Worm (Caenorhabditis elegans) whole organism, L4 larva: ENCODE results near the gene grl-2.
A peak's percentile ranks its signal among the peaks of the same experiment; 100 is the strongest.

ENCODE experiments used
- F26F4.8 ChIP-seq: fragments of 200-800 bp; sonication (Bioruptor generic); conservative IDR thresholded peaks from 2 replicates; pipeline ENCODE4 v1.3.6; 2022; ENCODE audit warnings: missing genetic modification characterization, missing compliant biosample characterization
- F44E2.7 ChIP-seq: fragments of 200-800 bp; sonication (Bioruptor generic); IDR thresholded peaks from 2 replicates; pipeline ENCODE4 v2.1.2; 2022; ENCODE audit warnings: missing genetic modification characterization, missing compliant biosample characterization
- F49E8.2 ChIP-seq: sonication (generic microtip); optimal IDR thresholded peaks from 2 replicates; lab custom pipeline; 2016; ENCODE audit warnings: missing compliant biosample characterization, mild to moderate bottlenecking, missing genetic modification characterization, borderline replicate concordance
- R02D3.7 ChIP-seq: fragments of 150-350 bp; sonication (generic microtip); optimal IDR thresholded peaks from 3 replicates; lab custom pipeline; 2014; ENCODE audit warnings: missing biosample characterization, missing genetic modification characterization
- T20F7.1 ChIP-seq: fragments of 200-800 bp; sonication (Bioruptor generic); optimal IDR thresholded peaks from 2 replicates; lab custom pipeline; 2018; ENCODE audit warnings: mild to moderate bottlenecking, missing genetic modification characterization, missing compliant biosample characterization
- Y48G9A.11 ChIP-seq: fragments of 200-800 bp; sonication (Bioruptor generic); IDR thresholded peaks from 2 replicates; pipeline ENCODE4 v1.3.6; 2022; ENCODE audit warnings: missing genetic modification reagents, missing genetic modification characterization, missing compliant biosample characterization
- Y75B8A.6 ChIP-seq: fragments of 200-800 bp; sonication (Bioruptor generic); IDR thresholded peaks from 2 replicates; pipeline ENCODE4 v1.3.6; 2022; ENCODE audit warnings: missing genetic modification reagents, missing genetic modification characterization, missing compliant biosample characterization
- ZK337.2 ChIP-seq: fragments of 200-800 bp; sonication (Bioruptor generic); IDR thresholded peaks from 2 replicates; pipeline ENCODE4 v1.3.6; 2022; ENCODE audit warnings: missing genetic modification reagents, missing genetic modification characterization, missing compliant biosample characterization
- ZK546.5 ChIP-seq, 2 experiments: sonication (generic microtip); optimal IDR thresholded peaks; 2 replicates each; lab custom pipeline; 2017; ENCODE audit warnings: missing biosample characterization in 2 of 2, missing genetic modification characterization in 2 of 2
- aha-1 ChIP-seq: fragments of 150-350 bp; peaks from one replicate; lab custom pipeline; 2014; ENCODE audit warnings: missing biosample characterization, missing genetic modification characterization
- attf-4 ChIP-seq: sonication (generic microtip); optimal IDR thresholded peaks from 3 replicates; lab custom pipeline; 2017; ENCODE audit warnings: missing biosample characterization, missing genetic modification characterization
- ceh-20 ChIP-seq: fragments of 200-800 bp; sonication (Bioruptor generic); IDR thresholded peaks from 2 replicates; pipeline ENCODE4 v1.3.6; 2022; ENCODE audit warnings: missing genetic modification reagents, missing genetic modification characterization, missing compliant biosample characterization
- ceh-44 ChIP-seq: fragments of 200-800 bp; sonication (Bioruptor generic); IDR thresholded peaks from 2 replicates; pipeline ENCODE4 v1.3.6; 2022; ENCODE audit warnings: missing genetic modification reagents, missing genetic modification characterization, missing compliant biosample characterization
- ces-1 ChIP-seq: fragments of 150-350 bp; sonication (generic microtip); optimal IDR thresholded peaks from 4 replicates; lab custom pipeline; 2014; ENCODE audit warnings: missing biosample characterization, missing genetic modification reagents, missing genetic modification characterization
- daf-16 ChIP-seq, 3 experiments: sonication (generic microtip); optimal IDR thresholded peaks; 2 replicates each; lab custom pipeline; 2016 to 2017; ENCODE audit warnings: missing genetic modification characterization in 3 of 3, missing genetic modification reagents in 3 of 3, mild to moderate bottlenecking in 2 of 3, missing compliant biosample characterization in 2 of 3, missing biosample characterization in 1 of 3, moderate library complexity in 1 of 3
- daf-19 ChIP-seq: fragments of 200-800 bp; sonication (Bioruptor generic); conservative IDR thresholded peaks from 2 replicates; pipeline ENCODE4 v1.3.6; 2022; ENCODE audit warnings: missing genetic modification characterization, missing compliant biosample characterization
- dmd-9 ChIP-seq: fragments of 200-800 bp; sonication (Bioruptor generic); IDR thresholded peaks from 2 replicates; pipeline ENCODE4 v1.3.6; 2022; ENCODE audit warnings: missing genetic modification reagents, missing genetic modification characterization, missing compliant biosample characterization
- duxl-1 ChIP-seq: sonication (generic microtip); optimal IDR thresholded peaks from 2 replicates; lab custom pipeline; 2016; ENCODE audit warnings: mild to moderate bottlenecking, missing genetic modification characterization, moderate library complexity, missing compliant biosample characterization; ENCODE audit not compliant: poor library complexity
- dve-1 ChIP-seq: sonication (generic microtip); optimal IDR thresholded peaks from 2 replicates; lab custom pipeline; 2017; ENCODE audit warnings: antibody characterized with exemption, mild to moderate bottlenecking, missing genetic modification characterization, missing compliant biosample characterization; ENCODE audit not compliant: insufficient read depth
- fos-1 ChIP-seq: fragments of 150-350 bp; optimal IDR thresholded peaks from 2 replicates; lab custom pipeline; 2014; ENCODE audit warnings: missing biosample characterization, missing genetic modification characterization
- hlh-11 ChIP-seq: fragments of 200-800 bp; sonication (Bioruptor generic); optimal IDR thresholded peaks from 2 replicates; lab custom pipeline; 2018; ENCODE audit warnings: mild to moderate bottlenecking, missing genetic modification characterization, missing compliant biosample characterization
- hlh-30 ChIP-seq: sonication (generic microtip); optimal IDR thresholded peaks from 2 replicates; lab custom pipeline; 2017; ENCODE audit warnings: antibody characterized with exemption, mild to moderate bottlenecking, missing genetic modification characterization, missing compliant biosample characterization; ENCODE audit not compliant: insufficient read depth
- lim-7 ChIP-seq: fragments of 200-800 bp; sonication (Bioruptor generic); IDR thresholded peaks from 2 replicates; pipeline ENCODE4 v1.3.6; 2022; ENCODE audit warnings: missing genetic modification characterization, missing compliant biosample characterization
- lin-13 ChIP-seq: fragments of 150-350 bp; optimal IDR thresholded peaks from 2 replicates; lab custom pipeline; 2014; ENCODE audit warnings: missing biosample characterization, missing genetic modification reagents, missing genetic modification characterization
- lin-15B ChIP-seq: fragments of 150-350 bp; sonication (generic microtip); optimal IDR thresholded peaks from 3 replicates; lab custom pipeline; 2014; ENCODE audit warnings: missing biosample characterization, missing genetic modification characterization
- lin-29 ChIP-seq: fragments of 200-800 bp; sonication (Bioruptor generic); IDR thresholded peaks from 2 replicates; pipeline ENCODE4 v1.3.6; 2022; ENCODE audit warnings: missing genetic modification reagents, missing genetic modification characterization, missing compliant biosample characterization
- lir-3 ChIP-seq: sonication (generic microtip); optimal IDR thresholded peaks from 2 replicates; lab custom pipeline; 2016; ENCODE audit warnings: mild to moderate bottlenecking, missing genetic modification characterization, missing compliant biosample characterization
- lsy-2 ChIP-seq, 2 experiments: fragments of 150-350 bp in 1 of 2; sonication (generic microtip) in 1 of 2; optimal IDR thresholded peaks; 2 replicates each; lab custom pipeline; 2014 to 2017; ENCODE audit warnings: missing biosample characterization in 2 of 2, missing genetic modification characterization in 2 of 2
- madf-9 ChIP-seq: fragments of 200-800 bp; sonication (Bioruptor generic); conservative IDR thresholded peaks from 2 replicates; pipeline ENCODE4 v1.3.6; 2022; ENCODE audit warnings: missing genetic modification reagents, missing genetic modification characterization, missing compliant biosample characterization
- mdl-1 ChIP-seq, 2 experiments: fragments of 150-350 bp in 1 of 2; sonication (generic microtip) in 1 of 2; optimal IDR thresholded peaks; 2 replicates each; lab custom pipeline; 2014 to 2017; ENCODE audit warnings: missing biosample characterization in 2 of 2, missing genetic modification characterization in 2 of 2
- mdt-29 ChIP-seq: fragments of 200-800 bp; sonication (Bioruptor generic); IDR thresholded peaks from 2 replicates; pipeline ENCODE4 v1.3.6; 2022; ENCODE audit warnings: missing genetic modification reagents, missing genetic modification characterization, missing compliant biosample characterization
- mes-2 ChIP-seq: sonication (generic microtip); optimal IDR thresholded peaks from 2 replicates; lab custom pipeline; 2016; ENCODE audit warnings: missing genotype, mild to moderate bottlenecking, missing genetic modification characterization, missing compliant biosample characterization; ENCODE audit not compliant: poor library complexity, severe bottlenecking
- nhr-10 ChIP-seq: fragments of 150-350 bp; optimal IDR thresholded peaks from 2 replicates; lab custom pipeline; 2014; ENCODE audit warnings: missing biosample characterization, missing genetic modification characterization
- nhr-102 ChIP-seq: sonication (generic microtip); optimal IDR thresholded peaks from 2 replicates; lab custom pipeline; 2016; ENCODE audit warnings: mild to moderate bottlenecking, missing genetic modification characterization, moderate library complexity, missing compliant biosample characterization
- nhr-11 ChIP-seq: fragments of 150-350 bp; optimal IDR thresholded peaks from 2 replicates; lab custom pipeline; 2014; ENCODE audit warnings: missing biosample characterization, missing genetic modification characterization
- nhr-28 ChIP-seq: fragments of 150-350 bp; optimal IDR thresholded peaks from 2 replicates; lab custom pipeline; 2014; ENCODE audit warnings: missing biosample characterization, missing genetic modification characterization
- nhr-42 ChIP-seq: fragments of 200-800 bp; sonication (Bioruptor generic); IDR thresholded peaks from 2 replicates; pipeline ENCODE4 v1.3.6; 2022; ENCODE audit warnings: missing genetic modification characterization, missing compliant biosample characterization
- nhr-6 ChIP-seq: fragments of 150-350 bp; optimal IDR thresholded peaks from 2 replicates; lab custom pipeline; 2014; ENCODE audit warnings: missing biosample characterization, missing genetic modification characterization
- php-3 ChIP-seq: fragments of 200-800 bp; sonication (Bioruptor generic); IDR thresholded peaks from 2 replicates; pipeline ENCODE4 v1.3.6; 2022; ENCODE audit warnings: missing genetic modification reagents, missing genetic modification characterization, missing compliant biosample characterization
- pqm-1 ChIP-seq: sonication (generic microtip); optimal IDR thresholded peaks from 2 replicates; lab custom pipeline; 2017; ENCODE audit warnings: missing biosample characterization, missing genetic modification characterization
- snpc-1.2 ChIP-seq: fragments of 200-800 bp; sonication (Bioruptor generic); IDR thresholded peaks from 2 replicates; pipeline ENCODE4 v1.3.6; 2022; ENCODE audit warnings: missing genetic modification reagents, missing genetic modification characterization, missing compliant biosample characterization
- snpc-4 ChIP-seq: fragments of 150-350 bp; optimal IDR thresholded peaks from 2 replicates; lab custom pipeline; 2014; ENCODE audit warnings: missing biosample characterization, missing genetic modification characterization
- spr-1 ChIP-seq: sonication (generic microtip); optimal IDR thresholded peaks from 2 replicates; lab custom pipeline; 2016; ENCODE audit warnings: mild to moderate bottlenecking, missing genetic modification characterization, missing compliant biosample characterization
- spr-3 ChIP-seq: fragments of 200-800 bp; sonication (Bioruptor generic); optimal IDR thresholded peaks from 2 replicates; lab custom pipeline; 2018; ENCODE audit warnings: mild to moderate bottlenecking, missing genetic modification characterization, missing compliant biosample characterization
- tag-97 ChIP-seq: fragments of 200-800 bp; sonication (Bioruptor generic); IDR thresholded peaks from 2 replicates; pipeline ENCODE4 v1.3.6; 2022; ENCODE audit warnings: missing genetic modification characterization, missing compliant biosample characterization
- tra-1 ChIP-seq: fragments of 200-800 bp; sonication (Bioruptor generic); IDR thresholded peaks from 2 replicates; pipeline ENCODE4 v1.3.6; 2022; ENCODE audit warnings: missing genetic modification reagents, missing genetic modification characterization, missing compliant biosample characterization
- unc-39 ChIP-seq: sonication (generic microtip); optimal IDR thresholded peaks from 2 replicates; lab custom pipeline; 2017; ENCODE audit warnings: missing biosample characterization, missing genetic modification characterization
- zip-11 ChIP-seq: fragments of 200-800 bp; sonication (Bioruptor generic); IDR thresholded peaks from 2 replicates; pipeline ENCODE4 v1.3.6; 2022; ENCODE audit warnings: missing genetic modification characterization, missing compliant biosample characterization
- zip-2 ChIP-seq: fragments of 150-350 bp; optimal IDR thresholded peaks from 2 replicates; lab custom pipeline; 2014; ENCODE audit warnings: missing biosample characterization, missing genetic modification characterization
- ztf-7 ChIP-seq: fragments of 150-350 bp; optimal IDR thresholded peaks from 2 replicates; lab custom pipeline; 2014; ENCODE audit warnings: missing biosample characterization, missing genetic modification characterization

Gene grl-2

ce11 chrV:12963192-12963591 lies 18.3 kb downstream of the grl-2 start, which contains the start of gene hrg-9:
hrg-9 (minus strand) TSS chrV:12963343.
- no peak for TF ChIP-seq Y48G9A.11 (GFP tag; lab: Robert Waterston, UW)
- no peak for TF ChIP-seq zip-2 (tag; lab: Kevin White, UChicago)
- no peak for TF ChIP-seq pqm-1 (tag; lab: Kevin White, UChicago)
- no peak for TF ChIP-seq nhr-102
- no peak for TF ChIP-seq madf-9 (GFP tag; lab: Robert Waterston, UW)
- no peak for TF ChIP-seq snpc-1.2
- no peak for TF ChIP-seq lir-3 (tag; lab: Kevin White, UChicago)
- TF ChIP-seq R02D3.7: no peak
- no peak for TF ChIP-seq F49E8.2 (tag; lab: Kevin White, UChicago)
- TF ChIP-seq aha-1 (tag; lab: Kevin White, UChicago): no peak
- TF ChIP-seq tra-1 (GFP tag; lab: Robert Waterston, UW): no peak
- TF ChIP-seq dmd-9 (GFP tag; lab: Robert Waterston, UW): no peak
- TF ChIP-seq unc-39: no peak
- no peak for TF ChIP-seq F26F4.8 (GFP tag; lab: Robert Waterston, UW)
- TF ChIP-seq nhr-28 (tag; lab: Kevin White, UChicago): peak; percentile 37
- TF ChIP-seq nhr-11 (tag; lab: Kevin White, UChicago): no peak
- TF ChIP-seq tag-97 (GFP tag; lab: Robert Waterston, UW): no peak
- no peak for TF ChIP-seq lim-7
- peak in 1 of 2 experiments; percentile 28 for TF ChIP-seq lsy-2 (tag; optimal IDR thresholded peaks at IDR 0.05; lab: Kevin White, UChicago)
- no peak for TF ChIP-seq daf-19 (GFP tag; lab: Robert Waterston, UW)
- TF ChIP-seq mdt-29 (GFP tag; lab: Robert Waterston, UW): no peak
- no peak for TF ChIP-seq Y75B8A.6 (GFP tag; lab: Robert Waterston, UW)
- TF ChIP-seq nhr-42 (GFP tag; lab: Robert Waterston, UW): no peak
- no peak for TF ChIP-seq fos-1 (tag; lab: Kevin White, UChicago)
- no peak for TF ChIP-seq hlh-11 (tag; lab: Kevin White, UChicago)
- peak; percentile 52 for TF ChIP-seq dve-1
- TF ChIP-seq daf-16 (GFP tag; optimal IDR thresholded peaks at IDR 0.05; lab: Kevin White, UChicago): peak in 1 of 2 experiments; percentile 47
- peak; percentile 23 for TF ChIP-seq daf-16 (tag; optimal IDR thresholded peaks at IDR 0.05; lab: Kevin White, UChicago)
- TF ChIP-seq ZK546.5 (tag; optimal IDR thresholded peaks at IDR 0.05; lab: Kevin White, UChicago): no peak
- TF ChIP-seq F44E2.7 (GFP tag; lab: Robert Waterston, UW): no peak
- no peak for TF ChIP-seq nhr-10 (tag; lab: Kevin White, UChicago)
- no peak for TF ChIP-seq ZK337.2
- no peak for TF ChIP-seq snpc-4 (tag; lab: Kevin White, UChicago)
- TF ChIP-seq T20F7.1 (GFP tag; lab: Kevin White, UChicago): no peak
- no peak for TF ChIP-seq spr-1 (tag; lab: Kevin White, UChicago)
- no peak for TF ChIP-seq mdl-1 (tag; optimal IDR thresholded peaks at IDR 0.05; lab: Kevin White, UChicago)
- TF ChIP-seq lin-29 (GFP tag; lab: Robert Waterston, UW): no peak
- TF ChIP-seq nhr-6 (tag; lab: Kevin White, UChicago): no peak
- TF ChIP-seq spr-3 (GFP tag; lab: Kevin White, UChicago): no peak
- no peak for TF ChIP-seq zip-11
- TF ChIP-seq lin-15B (tag; lab: Kevin White, UChicago): no peak
- no peak for TF ChIP-seq ces-1 (GFP tag; lab: Kevin White, UChicago)
- no peak for TF ChIP-seq duxl-1 (tag; lab: Kevin White, UChicago)
- no peak for TF ChIP-seq mes-2 (tag; lab: Kevin White, UChicago)
- TF ChIP-seq ceh-44 (GFP tag; lab: Robert Waterston, UW): no peak
- no peak for TF ChIP-seq php-3 (GFP tag; lab: Robert Waterston, UW)
- TF ChIP-seq lin-13 (GFP tag; lab: Kevin White, UChicago): no peak
- TF ChIP-seq ztf-7: peak; percentile 95
- TF ChIP-seq ceh-20 (GFP tag; lab: Robert Waterston, UW): no peak
- peak; percentile 38 for TF ChIP-seq hlh-30 (tag; lab: Kevin White, UChicago)
- no peak for TF ChIP-seq attf-4 (tag; lab: Kevin White, UChicago)
- TF ChIP-seq, all 104 proteins: peak for 6
